Worm (Caenorhabditis elegans): ENCODE results near the gene EGAP4.1.

DNA sequence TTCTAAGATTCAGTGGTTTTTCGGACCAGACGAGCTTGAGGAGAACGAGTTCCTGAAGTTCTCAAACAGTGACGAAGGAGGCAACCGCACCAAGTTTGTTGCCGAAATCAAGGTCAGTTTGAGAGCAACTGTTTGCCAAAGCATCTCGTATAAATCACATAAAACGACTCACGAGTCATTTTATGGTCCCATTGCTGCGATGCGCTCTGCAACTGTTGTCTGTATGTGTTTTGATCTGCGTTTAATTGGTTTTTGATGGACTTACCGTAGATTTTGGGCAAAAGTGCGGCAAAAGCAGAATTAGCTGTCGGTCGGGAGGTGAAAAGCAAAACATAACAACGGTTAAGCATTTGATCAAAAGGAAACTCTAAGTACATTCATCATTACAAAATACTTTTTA lies 36.8 kb upstream of the EGAP4.1 start:
- TF ChIP-seq him-1 (tag; optimal IDR thresholded peaks at IDR 0.05) (no peak), W03F9.2 (tag; optimal IDR thresholded peaks at IDR 0.05) (no peak), dao-5 (tag; optimal IDR thresholded peaks at IDR 0.05) (no peak)
